7 worm cellular contexts compared by ENCODE assay signal in the genomic region with DNA sequence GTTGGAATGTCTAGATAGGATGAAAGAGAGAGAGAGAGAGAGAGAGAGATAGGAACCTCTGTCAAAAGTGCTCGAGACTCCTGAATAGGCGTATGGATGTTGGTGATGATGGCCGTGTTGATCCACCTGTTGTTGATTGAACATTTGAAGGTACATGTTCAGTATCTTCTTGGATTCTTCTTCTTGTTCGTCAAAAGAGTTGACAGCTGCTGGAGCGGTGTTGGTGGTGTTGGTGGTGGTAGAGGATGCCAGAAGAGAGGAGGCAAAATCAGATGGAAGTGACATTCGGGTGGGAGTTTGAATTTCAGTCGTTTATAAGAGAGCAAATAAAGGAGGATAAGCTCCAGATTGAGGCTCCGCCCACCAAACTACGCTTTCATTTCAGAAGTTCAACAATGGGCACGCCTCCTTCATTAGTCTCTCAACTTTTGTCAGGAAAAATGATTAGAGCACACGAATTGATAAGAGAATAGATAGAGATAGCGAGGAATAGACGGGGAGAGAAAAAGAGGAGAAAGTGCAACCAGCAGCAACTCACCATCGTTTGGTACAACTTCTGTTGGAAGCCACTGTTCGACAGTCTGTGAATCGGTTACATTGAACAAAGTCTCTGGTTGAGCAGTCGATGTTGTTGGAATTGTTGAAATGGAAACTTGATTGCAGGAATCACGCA.
A peak's percentile ranks its signal among the peaks of the same experiment; 100 is the strongest.
TF ChIP-seq lines count a peak whose summit lies in the region.

No protein-coding gene starts in this region.

TF ChIP-seq in whole organism, L2 larva, 48 proteins besides CTCF, POLR2A, EP300 and RAD21:
- TF ChIP-seq nhr-6 (tag; optimal IDR thresholded peaks at IDR 0.05; lab: Kevin White, UChicago): no peak
- TF ChIP-seq fos-1 (tag; optimal IDR thresholded peaks at IDR 0.05; lab: Kevin White, UChicago): peak; percentile 15
- peak; percentile 23 for TF ChIP-seq sma-9 (GFP tag; optimal IDR thresholded peaks at IDR 0.05; lab: Kevin White, UChicago)
- TF ChIP-seq sma-9 (tag; optimal IDR thresholded peaks at IDR 0.05; lab: Kevin White, UChicago): no peak

TF ChIP-seq in whole organism, L3 larva, 47 proteins besides CTCF, POLR2A, EP300 and RAD21:
- TF ChIP-seq ama-1 (optimal IDR thresholded peaks at IDR 0.05; lab: Kevin White, UChicago) (peak; percentile 8), ceh-9 (tag; optimal IDR thresholded peaks at IDR 0.05; lab: Kevin White, UChicago) (no peak), elt-2 (tag; optimal IDR thresholded peaks at IDR 0.05; lab: Kevin White, UChicago) (peak; percentile 63), nhr-43 (tag; optimal IDR thresholded peaks at IDR 0.05; lab: Kevin White, UChicago; ENCODE audit: poor library complexity, severe bottlenecking) (no peak), pqm-1 (tag; optimal IDR thresholded peaks at IDR 0.05; lab: Kevin White, UChicago) (peak; percentile 50), lin-15B (tag; optimal IDR thresholded peaks at IDR 0.05; lab: Kevin White, UChicago) (no peak), ceh-82 (tag; optimal IDR thresholded peaks at IDR 0.05; lab: Kevin White, UChicago) (no peak), zag-1 (tag; optimal IDR thresholded peaks at IDR 0.05; lab: Kevin White, UChicago) (no peak), elt-1 (tag; optimal IDR thresholded peaks at IDR 0.05; lab: Kevin White, UChicago) (no peak), unc-39 (tag; optimal IDR thresholded peaks at IDR 0.05; lab: Kevin White, UChicago) (no peak), ztf-4 (tag; optimal IDR thresholded peaks at IDR 0.05; lab: Kevin White, UChicago) (no peak)

TF ChIP-seq in whole organism, L4 larva, 104 proteins besides CTCF, POLR2A, EP300 and RAD21:
- TF ChIP-seq nhr-42 (GFP tag; IDR thresholded peaks at IDR 0.05; lab: Robert Waterston, UW) (no peak), egl-43 (GFP tag; IDR thresholded peaks at IDR 0.05; lab: Robert Waterston, UW) (no peak), snpc-1.2 (GFP tag; IDR thresholded peaks at IDR 0.05; lab: Robert Waterston, UW) (peak; percentile 39; the same call in 1 of the 2 replicates), hlh-30 (tag; optimal IDR thresholded peaks at IDR 0.05; lab: Kevin White, UChicago; ENCODE audit: insufficient read depth) (no peak), nhr-10 (tag; optimal IDR thresholded peaks at IDR 0.05; lab: Kevin White, UChicago) (no peak), zag-1 (tag; optimal IDR thresholded peaks at IDR 0.05; lab: Kevin White, UChicago) (no peak), dve-1 (tag; optimal IDR thresholded peaks at IDR 0.05; lab: Kevin White, UChicago; ENCODE audit: insufficient read depth) (peak; percentile 30), mxl-3 (GFP tag; optimal IDR thresholded peaks at IDR 0.05; lab: Kevin White, UChicago) (no peak), aha-1 (tag; lab: Kevin White, UChicago) (peak; percentile 78), dmd-6 (GFP tag; IDR thresholded peaks at IDR 0.05; lab: Robert Waterston, UW) (peak; percentile 35), nhr-77 (tag; optimal IDR thresholded peaks at IDR 0.05; lab: Kevin White, UChicago) (no peak), ztf-11 (tag; optimal IDR thresholded peaks at IDR 0.05; lab: Kevin White, UChicago) (no peak), zfp-3 (GFP tag; conservative IDR thresholded peaks at IDR 0.05; lab: Robert Waterston, UW) (0 out of 2 replicates have a peak, but pooled peaks have one; percentile 50)
TF ChIP-seq in whole organism, L4 larva: peak in this region for 5.

TF ChIP-seq in whole organism, early embryonic, 17 proteins besides CTCF, POLR2A, EP300 and RAD21:
- TF ChIP-seq ama-1 (optimal IDR thresholded peaks at IDR 0.05; lab: Kevin White, UChicago) (peak; percentile 27), ceh-36 (tag; optimal IDR thresholded peaks at IDR 0.05; lab: Kevin White, UChicago) (no peak)

TF ChIP-seq in whole organism, late embryonic, 69 proteins besides CTCF, POLR2A, EP300 and RAD21:
- no peak for TF ChIP-seq ttx-3 (tag; optimal IDR thresholded peaks at IDR 0.05; lab: Kevin White, UChicago)
- peak; percentile 71 for TF ChIP-seq elt-2 (tag; optimal IDR thresholded peaks at IDR 0.05; lab: Kevin White, UChicago)
- peak; percentile 7 for TF ChIP-seq dve-1 (tag; optimal IDR thresholded peaks at IDR 0.05; lab: Kevin White, UChicago)
TF ChIP-seq in whole organism, late embryonic: peak in this region for 2.

TF ChIP-seq in whole organism, mixed stage, embryonic, 35 proteins besides CTCF, POLR2A, EP300 and RAD21:
- TF ChIP-seq sem-2 (GFP tag; optimal IDR thresholded peaks at IDR 0.05; lab: Kevin White, UChicago) (no peak), sptf-1 (tag; optimal IDR thresholded peaks at IDR 0.05; lab: Kevin White, UChicago) (peak; percentile 22), elt-3 (tag; optimal IDR thresholded peaks at IDR 0.05; lab: Kevin White, UChicago) (no peak), M03D4.4 (tag; optimal IDR thresholded peaks at IDR 0.05; lab: Kevin White, UChicago) (no peak), nhr-76 (tag; optimal IDR thresholded peaks at IDR 0.05; lab: Kevin White, UChicago) (no peak)

TF ChIP-seq in whole organism, young adult, 124 proteins besides CTCF, POLR2A, EP300 and RAD21:
- TF ChIP-seq sea-2 (GFP tag; IDR thresholded peaks at IDR 0.05; lab: Robert Waterston, UW) (no peak), repo-1 (tag; optimal IDR thresholded peaks at IDR 0.05; lab: Kevin White, UChicago) (no peak), nhr-80 (tag; optimal IDR thresholded peaks at IDR 0.05; lab: Kevin White, UChicago) (peak; percentile 43)
TF ChIP-seq in whole organism, young adult: peak in this region for 1.
